Worm (Caenorhabditis elegans): ENCODE results near the gene F13E6.2.

DNA sequence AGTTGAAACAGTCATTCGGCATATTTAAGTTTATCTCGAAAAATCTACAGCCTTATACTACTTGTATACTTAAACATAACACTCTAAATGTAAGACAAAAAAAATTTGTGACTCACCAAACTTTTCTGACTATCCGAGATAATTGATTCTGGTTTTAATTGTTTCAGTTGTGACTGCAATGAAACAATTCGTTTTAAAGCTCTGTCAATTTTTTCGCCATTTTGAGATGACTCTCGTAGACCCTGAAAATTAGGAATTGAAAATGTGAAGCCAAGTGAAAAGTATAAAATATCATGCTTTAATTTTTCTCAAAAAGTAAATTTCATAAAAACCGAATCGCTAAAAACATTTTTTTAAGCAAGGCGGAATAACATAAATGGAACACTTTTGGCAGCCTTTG lies 30.2 kb upstream of the F13E6.2 start:
- TF ChIP-seq ces-1 (GFP tag; optimal IDR thresholded peaks at IDR 0.05) = no peak
- no peak for TF ChIP-seq nhr-84 (tag; optimal IDR thresholded peaks at IDR 0.05)
- TF ChIP-seq efl-1 (optimal IDR thresholded peaks at IDR 0.05) = no peak
- TF ChIP-seq efl-1 (GFP tag; optimal IDR thresholded peaks at IDR 0.05 in 1 of 2) = no peak
- no peak for TF ChIP-seq xbp-1 (tag; optimal IDR thresholded peaks at IDR 0.05)
- no peak for TF ChIP-seq rnt-1 (tag; optimal IDR thresholded peaks at IDR 0.05)
